Worm (Caenorhabditis elegans) whole organism, L4 larva: Measurements from ENCODE around the gene sru-11.

Experiments used
- D1046.2 ChIP-seq: fragments of 200-800 bp; sonication (Bioruptor generic); IDR thresholded peaks from 2 replicates; pipeline ENCODE4 v1.3.6; 2022; ENCODE audit warnings: missing genetic modification characterization, missing compliant biosample characterization
- F44E2.7 ChIP-seq: fragments of 200-800 bp; sonication (Bioruptor generic); IDR thresholded peaks from 2 replicates; pipeline ENCODE4 v2.1.2; 2022; ENCODE audit warnings: missing genetic modification characterization, missing compliant biosample characterization
- aha-1 ChIP-seq: fragments of 150-350 bp; peaks from one replicate; lab custom pipeline; 2014; ENCODE audit warnings: missing biosample characterization, missing genetic modification characterization
- ama-1 ChIP-seq: fragments of 150-350 bp; optimal IDR thresholded peaks from 2 replicates; lab custom pipeline; 2014; ENCODE audit warnings: inconsistent platforms, mixed read lengths
- ceh-28 ChIP-seq: fragments of 150-350 bp; optimal IDR thresholded peaks from 2 replicates; lab custom pipeline; 2014; ENCODE audit warnings: missing biosample characterization, missing genetic modification reagents, missing genetic modification characterization
- ceh-62 ChIP-seq: sonication (generic microtip); optimal IDR thresholded peaks from 2 replicates; lab custom pipeline; 2017; ENCODE audit warnings: missing biosample characterization, missing genetic modification characterization
- ces-1 ChIP-seq: fragments of 150-350 bp; sonication (generic microtip); optimal IDR thresholded peaks from 4 replicates; lab custom pipeline; 2014; ENCODE audit warnings: missing biosample characterization, missing genetic modification reagents, missing genetic modification characterization
- daf-16 ChIP-seq, 3 experiments: sonication (generic microtip); optimal IDR thresholded peaks; 2 replicates each; lab custom pipeline; 2016 to 2017; ENCODE audit warnings: missing genetic modification characterization in 3 of 3, missing genetic modification reagents in 3 of 3, mild to moderate bottlenecking in 2 of 3, missing compliant biosample characterization in 2 of 3, missing biosample characterization in 1 of 3, moderate library complexity in 1 of 3
- daf-8 ChIP-seq: fragments of 200-800 bp; sonication (Bioruptor generic); IDR thresholded peaks from 2 replicates; pipeline ENCODE4 v1.3.6; 2022; ENCODE audit warnings: missing genetic modification characterization, missing compliant biosample characterization
- dmd-8 ChIP-seq: fragments of 200-800 bp; sonication (Bioruptor generic); IDR thresholded peaks from 2 replicates; pipeline ENCODE4 v1.3.6; 2022; ENCODE audit warnings: missing genetic modification characterization, missing compliant biosample characterization
- fkh-10 ChIP-seq: fragments of 150-350 bp; optimal IDR thresholded peaks from 2 replicates; lab custom pipeline; 2014; ENCODE audit warnings: missing biosample characterization, missing genetic modification reagents, missing genetic modification characterization
- hlh-30 ChIP-seq: sonication (generic microtip); optimal IDR thresholded peaks from 2 replicates; lab custom pipeline; 2017; ENCODE audit warnings: antibody characterized with exemption, mild to moderate bottlenecking, missing genetic modification characterization, missing compliant biosample characterization; ENCODE audit not compliant: insufficient read depth
- hmg-1.1 ChIP-seq: fragments of 200-800 bp; sonication (Bioruptor generic); IDR thresholded peaks from 2 replicates; pipeline ENCODE4 v1.3.6; 2022; ENCODE audit warnings: missing genetic modification reagents, missing genetic modification characterization, missing compliant biosample characterization
- lim-7 ChIP-seq: fragments of 200-800 bp; sonication (Bioruptor generic); IDR thresholded peaks from 2 replicates; pipeline ENCODE4 v1.3.6; 2022; ENCODE audit warnings: missing genetic modification characterization, missing compliant biosample characterization
- lin-13 ChIP-seq: fragments of 150-350 bp; optimal IDR thresholded peaks from 2 replicates; lab custom pipeline; 2014; ENCODE audit warnings: missing biosample characterization, missing genetic modification reagents, missing genetic modification characterization
- lin-38 ChIP-seq: fragments of 200-800 bp; sonication (Bioruptor generic); IDR thresholded peaks from 2 replicates; pipeline ENCODE4 v1.3.6; 2022; ENCODE audit warnings: missing genetic modification reagents, missing genetic modification characterization, missing compliant biosample characterization
- lsy-2 ChIP-seq, 2 experiments: fragments of 150-350 bp in 1 of 2; sonication (generic microtip) in 1 of 2; optimal IDR thresholded peaks; 2 replicates each; lab custom pipeline; 2014 to 2017; ENCODE audit warnings: missing biosample characterization in 2 of 2, missing genetic modification characterization in 2 of 2
- mxl-2 ChIP-seq: fragments of 200-800 bp; sonication (Bioruptor generic); conservative IDR thresholded peaks from 2 replicates; pipeline ENCODE4 v1.3.6; 2022; ENCODE audit warnings: missing genetic modification reagents, missing genetic modification characterization, missing compliant biosample characterization
- mxl-3 ChIP-seq: fragments of 200-800 bp; sonication (Bioruptor generic); optimal IDR thresholded peaks from 2 replicates; lab custom pipeline; 2018; ENCODE audit warnings: mild to moderate bottlenecking, missing genetic modification characterization, missing compliant biosample characterization
- nhr-10 ChIP-seq: fragments of 150-350 bp; optimal IDR thresholded peaks from 2 replicates; lab custom pipeline; 2014; ENCODE audit warnings: missing biosample characterization, missing genetic modification characterization
- nhr-102 ChIP-seq: sonication (generic microtip); optimal IDR thresholded peaks from 2 replicates; lab custom pipeline; 2016; ENCODE audit warnings: mild to moderate bottlenecking, missing genetic modification characterization, moderate library complexity, missing compliant biosample characterization
- nhr-28 ChIP-seq: fragments of 150-350 bp; optimal IDR thresholded peaks from 2 replicates; lab custom pipeline; 2014; ENCODE audit warnings: missing biosample characterization, missing genetic modification characterization
- nhr-41 ChIP-seq: fragments of 200-800 bp; sonication (Bioruptor generic); IDR thresholded peaks from 2 replicates; pipeline ENCODE4 v1.3.6; 2022; ENCODE audit warnings: missing genetic modification reagents, missing genetic modification characterization, missing compliant biosample characterization
- pha-4 ChIP-seq, 2 experiments: fragments of 150-350 bp in 1 of 2; fragments of 200-800 bp in 1 of 2; sonication (Bioruptor generic) in 1 of 2; IDR thresholded peaks in 1 of 2; optimal IDR thresholded peaks in 1 of 2; 2 replicates each; pipeline versions ENCODE4 v1.3.6 to Lab custom; 2014 to 2022; ENCODE audit warnings: missing genetic modification characterization in 2 of 2, missing genetic modification reagents in 2 of 2, missing biosample characterization in 1 of 2, missing compliant biosample characterization in 1 of 2
- pqm-1 ChIP-seq: sonication (generic microtip); optimal IDR thresholded peaks from 2 replicates; lab custom pipeline; 2017; ENCODE audit warnings: missing biosample characterization, missing genetic modification characterization
- skn-1 ChIP-seq: fragments of 150-350 bp; optimal IDR thresholded peaks from 2 replicates; lab custom pipeline; 2014; ENCODE audit warnings: missing biosample characterization, missing genetic modification characterization
- snpc-1.2 ChIP-seq: fragments of 200-800 bp; sonication (Bioruptor generic); IDR thresholded peaks from 2 replicates; pipeline ENCODE4 v1.3.6; 2022; ENCODE audit warnings: missing genetic modification reagents, missing genetic modification characterization, missing compliant biosample characterization
- spr-3 ChIP-seq: fragments of 200-800 bp; sonication (Bioruptor generic); optimal IDR thresholded peaks from 2 replicates; lab custom pipeline; 2018; ENCODE audit warnings: mild to moderate bottlenecking, missing genetic modification characterization, missing compliant biosample characterization
- unc-130 ChIP-seq: sonication (generic microtip); optimal IDR thresholded peaks from 2 replicates; lab custom pipeline; 2016; ENCODE audit warnings: missing genetic modification reagents, missing genetic modification characterization, missing compliant biosample characterization
- unc-62 ChIP-seq, 3 experiments: fragments of 150-350 bp in 1 of 3; sonication (generic microtip); optimal IDR thresholded peaks in 2 of 3; peaks in 1 of 3; 1 replicate in 1 of 3; 2 replicates in 2 of 3; lab custom pipeline; 2014 to 2017; ENCODE audit warnings: missing biosample characterization in 3 of 3, missing genetic modification characterization in 3 of 3, missing genetic modification reagents in 3 of 3, missing genotype in 1 of 3
- vab-7 ChIP-seq: fragments of 200-800 bp; sonication (Bioruptor generic); IDR thresholded peaks from 2 replicates; pipeline ENCODE4 v1.3.6; 2022; ENCODE audit warnings: missing genetic modification reagents, missing genetic modification characterization, missing compliant biosample characterization
- zfp-2 ChIP-seq: sonication (generic microtip); optimal IDR thresholded peaks from 2 replicates; lab custom pipeline; 2016; ENCODE audit warnings: mild to moderate bottlenecking, missing genetic modification characterization, missing compliant biosample characterization
- zfp-3 ChIP-seq: fragments of 200-800 bp; sonication (Bioruptor generic); conservative IDR thresholded peaks from 2 replicates; pipeline ENCODE4 v1.3.6; 2022; ENCODE audit warnings: missing genetic modification reagents, missing genetic modification characterization, missing compliant biosample characterization
- zip-2 ChIP-seq: fragments of 150-350 bp; optimal IDR thresholded peaks from 2 replicates; lab custom pipeline; 2014; ENCODE audit warnings: missing biosample characterization, missing genetic modification characterization

The sru-11 gene

DNA sequence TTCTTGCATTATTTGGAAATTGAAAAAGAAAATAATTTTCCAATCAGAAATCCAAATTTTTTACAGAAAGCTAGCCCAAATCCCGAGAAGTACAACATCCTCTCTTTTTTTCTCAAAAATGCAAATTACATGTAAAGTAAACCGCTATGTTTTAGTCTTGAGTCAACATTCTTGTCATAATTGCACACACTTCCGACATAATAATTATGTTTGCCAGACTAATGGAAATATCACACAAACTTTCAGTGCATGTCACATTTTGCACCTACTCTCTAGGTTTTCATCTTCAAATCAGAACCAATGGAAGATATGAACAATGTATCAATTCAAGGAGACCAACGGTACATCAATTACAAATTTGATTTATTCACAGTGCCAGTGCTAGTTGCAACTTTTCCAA, at the start of gene sru-11:
Gene sru-11, plus strand, starts transcription at position 301 of the 400 bp plus-strand sequence.
- TF ChIP-seq skn-1 (tag; lab: Kevin White, UChicago) = no peak
- TF ChIP-seq lim-7 (GFP tag; lab: Robert Waterston, UW) = no peak
- no peak for TF ChIP-seq unc-62 (GFP tag; optimal IDR thresholded peaks at IDR 0.05 in 1 of 2; lab: Kevin White, UChicago)
- no peak for TF ChIP-seq unc-62 (tag; optimal IDR thresholded peaks at IDR 0.05; lab: Kevin White, UChicago)
- no peak for TF ChIP-seq D1046.2
- no peak for TF ChIP-seq nhr-28 (tag; lab: Kevin White, UChicago)
- no peak for TF ChIP-seq dmd-8
- TF ChIP-seq nhr-41 (GFP tag; lab: Robert Waterston, UW) = no peak
- TF ChIP-seq ces-1 = no peak
- TF ChIP-seq nhr-102 (tag; lab: Kevin White, UChicago) = no peak

DNA sequence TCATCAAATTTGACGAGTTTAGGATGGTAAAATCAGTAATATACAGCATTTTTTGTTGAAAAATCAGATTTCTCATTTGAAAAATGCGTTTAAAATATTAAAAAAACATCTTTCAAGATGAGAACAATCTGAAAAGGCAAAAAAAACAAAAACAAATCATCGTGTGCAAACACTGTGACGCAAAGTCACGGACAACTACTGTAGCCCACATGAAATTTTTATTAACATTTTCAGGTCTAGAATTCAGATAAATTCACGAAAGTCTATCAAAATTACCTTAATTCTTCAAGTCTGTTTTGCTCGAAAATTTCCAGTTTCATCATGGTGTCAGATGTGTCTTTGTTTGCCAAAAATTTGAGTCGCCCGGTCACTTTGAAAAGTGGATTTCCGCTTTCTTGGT, 45.8 kb upstream of the sru-11 start:
- TF ChIP-seq lin-38 (GFP tag; lab: Robert Waterston, UW) (0 out of 2 replicates have a peak, but pooled peaks have one; percentile 10), spr-3 (GFP tag; lab: Kevin White, UChicago) (no peak), mxl-2 (GFP tag; lab: Robert Waterston, UW) (no peak), ama-1 (no peak), fkh-10 (GFP tag; lab: Kevin White, UChicago) (no peak), aha-1 (tag; lab: Kevin White, UChicago) (peak; percentile 0), snpc-1.2 (GFP tag; lab: Robert Waterston, UW) (peak; percentile 84), daf-8 (GFP tag; lab: Robert Waterston, UW) (no peak), lsy-2 (tag; optimal IDR thresholded peaks at IDR 0.05; lab: Kevin White, UChicago) (peak in 1 of 2 experiments; percentile 85), pha-4 (GFP tag; IDR thresholded peaks at IDR 0.05; lab: Robert Waterston, UW) (no peak), pha-4 (tag; optimal IDR thresholded peaks at IDR 0.05; lab: Kevin White, UChicago) (no peak), unc-130 (no peak), ceh-62 (tag; lab: Kevin White, UChicago) (no peak), zfp-2 (tag; lab: Kevin White, UChicago) (no peak), nhr-10 (tag; lab: Kevin White, UChicago) (no peak), zip-2 (tag; lab: Kevin White, UChicago) (no peak), zfp-3 (no peak)

DNA sequence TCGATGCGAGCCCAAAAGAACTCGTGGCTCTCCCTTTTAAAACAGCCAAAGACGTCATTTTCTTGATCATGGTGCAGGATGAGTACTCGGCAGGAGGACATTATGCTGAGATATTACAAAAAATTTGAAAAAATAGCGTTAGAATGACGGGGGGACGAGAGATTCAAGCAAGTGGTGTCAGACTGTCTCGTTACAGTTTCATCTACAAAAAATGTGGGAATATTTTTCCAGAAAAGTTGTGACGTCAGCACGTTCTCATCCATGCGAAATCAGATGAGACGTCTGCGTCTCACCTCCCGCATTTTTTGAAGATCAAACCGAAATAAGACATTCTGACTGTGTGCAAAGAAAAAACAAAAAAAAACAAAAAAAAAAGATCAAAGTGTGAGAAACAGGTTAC, 44.6 kb upstream of the sru-11 start, which contains the start of gene rsd-2:
Gene rsd-2, minus strand, starts transcription at position 101 of the 400 bp plus-strand sequence.
- TF ChIP-seq hlh-30 (tag; lab: Kevin White, UChicago) = no peak
- TF ChIP-seq vab-7 (GFP tag; lab: Robert Waterston, UW) = no peak
- no peak for TF ChIP-seq nhr-10 (tag; lab: Kevin White, UChicago)
- TF ChIP-seq hmg-1.1 (GFP tag; lab: Robert Waterston, UW) = no peak
- no peak for TF ChIP-seq nhr-28 (tag; lab: Kevin White, UChicago)

DNA sequence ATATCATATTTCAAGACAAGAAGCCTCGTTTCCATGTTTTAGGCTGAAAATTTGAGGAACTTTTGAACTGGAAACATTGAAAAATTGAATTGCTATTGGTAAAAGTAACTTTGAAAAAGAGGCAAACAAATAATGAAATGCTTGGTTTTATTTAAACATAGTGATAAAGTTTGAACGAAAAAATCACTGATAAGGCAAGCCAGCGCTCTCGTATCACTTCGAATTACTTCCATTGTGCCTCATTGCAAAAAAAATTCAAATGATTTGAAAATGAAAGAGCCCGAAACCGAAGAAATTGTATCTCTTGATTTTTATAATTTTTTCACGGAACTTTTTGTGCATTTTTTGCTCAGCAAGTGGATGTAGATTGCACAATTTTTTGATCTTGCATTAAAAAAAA, 36.6 kb upstream of the sru-11 start, which contains the start of gene F52G2.3:
Gene F52G2.3, minus strand, starts transcription at position 43 of the 400 bp plus-strand sequence.
- TF ChIP-seq ceh-28 (no peak), lin-13 (GFP tag; lab: Kevin White, UChicago) (no peak), pqm-1 (tag; lab: Kevin White, UChicago) (peak; percentile 73), mxl-3 (GFP tag; lab: Kevin White, UChicago) (no peak), unc-62 (GFP tag; optimal IDR thresholded peaks at IDR 0.05 in 1 of 2; lab: Kevin White, UChicago) (peak in 1 of 2 experiments; percentile 5), unc-62 (tag; optimal IDR thresholded peaks at IDR 0.05; lab: Kevin White, UChicago) (no peak), F44E2.7 (GFP tag; lab: Robert Waterston, UW) (no peak), nhr-28 (tag; lab: Kevin White, UChicago) (peak; percentile 19), daf-16 (GFP tag; optimal IDR thresholded peaks at IDR 0.05; lab: Kevin White, UChicago) (no peak), daf-16 (tag; optimal IDR thresholded peaks at IDR 0.05; lab: Kevin White, UChicago) (no peak)
